Worm (Caenorhabditis elegans) whole organism, L2 larva: Measurements from ENCODE around the gene C14B9.8.
A peak's percentile ranks its signal among the peaks of the same experiment; 100 is the strongest.

Source experiments
- C34F6.9 ChIP-seq: fragments of 150-350 bp; optimal IDR thresholded peaks from 2 replicates; lab custom pipeline; 2014; ENCODE audit warnings: missing biosample characterization, missing genetic modification characterization
- F13H6.1 ChIP-seq: sonication (generic microtip); optimal IDR thresholded peaks from 2 replicates; lab custom pipeline; 2016; ENCODE audit warnings: missing genetic modification characterization, missing compliant biosample characterization
- R02D3.7 ChIP-seq: fragments of 150-350 bp; optimal IDR thresholded peaks from 2 replicates; lab custom pipeline; 2014; ENCODE audit warnings: missing biosample characterization, missing genetic modification characterization
- ZK546.5 ChIP-seq: sonication (generic microtip); optimal IDR thresholded peaks from 2 replicates; lab custom pipeline; 2017; ENCODE audit warnings: missing biosample characterization, missing genetic modification characterization
- alr-1 ChIP-seq: fragments of 150-350 bp; optimal IDR thresholded peaks from 2 replicates; lab custom pipeline; 2014; ENCODE audit warnings: missing biosample characterization, missing genetic modification characterization
- aly-2 ChIP-seq: fragments of 150-350 bp; optimal IDR thresholded peaks from 2 replicates; lab custom pipeline; 2014; ENCODE audit warnings: missing biosample characterization, missing genetic modification characterization
- ama-1 ChIP-seq: fragments of 150-350 bp; optimal IDR thresholded peaks from 2 replicates; lab custom pipeline; 2018; ENCODE audit warnings: inconsistent platforms
- blmp-1 ChIP-seq: sonication (generic microtip); optimal IDR thresholded peaks from 2 replicates; lab custom pipeline; 2017; ENCODE audit warnings: missing genetic modification characterization, mild to moderate bottlenecking, missing compliant biosample characterization, antibody characterized with exemption, moderate library complexity; ENCODE audit not compliant: insufficient read depth
- ceh-16 ChIP-seq: fragments of 150-350 bp; optimal IDR thresholded peaks from 2 replicates; lab custom pipeline; 2014; ENCODE audit warnings: missing biosample characterization, missing genetic modification characterization
- ceh-82 ChIP-seq: fragments of 150-350 bp; optimal IDR thresholded peaks from 2 replicates; lab custom pipeline; 2014; ENCODE audit warnings: missing biosample characterization, missing genetic modification characterization
- crh-2 ChIP-seq: sonication (generic microtip); optimal IDR thresholded peaks from 2 replicates; lab custom pipeline; 2017; ENCODE audit warnings: missing biosample characterization, missing genetic modification characterization
- dmd-4 ChIP-seq: sonication (generic microtip); optimal IDR thresholded peaks from 2 replicates; lab custom pipeline; 2017; ENCODE audit warnings: missing biosample characterization, missing genetic modification characterization
- egl-27 ChIP-seq: sonication (generic microtip); optimal IDR thresholded peaks from 3 replicates; lab custom pipeline; 2017; ENCODE audit warnings: missing biosample characterization, missing genetic modification reagents, missing genetic modification characterization
- elt-1 ChIP-seq: fragments of 150-350 bp; optimal IDR thresholded peaks from 2 replicates; lab custom pipeline; 2014; ENCODE audit warnings: missing biosample characterization, missing genetic modification characterization
- fos-1 ChIP-seq: fragments of 150-350 bp; optimal IDR thresholded peaks from 2 replicates; lab custom pipeline; 2014; ENCODE audit warnings: missing biosample characterization, missing genetic modification characterization
- gmeb-1 ChIP-seq: fragments of 150-350 bp; optimal IDR thresholded peaks from 2 replicates; lab custom pipeline; 2014; ENCODE audit warnings: missing biosample characterization, missing genetic modification characterization
- lin-11 ChIP-seq: fragments of 150-350 bp; sonication (generic microtip); optimal IDR thresholded peaks from 2 replicates; lab custom pipeline; 2014; ENCODE audit warnings: missing biosample characterization, missing genetic modification characterization, inconsistent platforms, mixed read lengths
- lin-13 ChIP-seq: fragments of 150-350 bp; optimal IDR thresholded peaks from 2 replicates; lab custom pipeline; 2014; ENCODE audit warnings: missing biosample characterization, missing genetic modification reagents, missing genetic modification characterization
- lin-39 ChIP-seq: fragments of 150-350 bp; optimal IDR thresholded peaks from 2 replicates; lab custom pipeline; 2014; ENCODE audit warnings: missing biosample characterization, missing genetic modification reagents, missing genetic modification characterization
- lsy-2 ChIP-seq, 2 experiments: fragments of 150-350 bp in 1 of 2; sonication (generic microtip) in 1 of 2; optimal IDR thresholded peaks; 2 replicates each; lab custom pipeline; 2014 to 2017; ENCODE audit warnings: missing biosample characterization in 2 of 2, missing genetic modification characterization in 2 of 2
- mab-5 ChIP-seq: fragments of 150-350 bp; optimal IDR thresholded peaks from 2 replicates; lab custom pipeline; 2014; ENCODE audit warnings: missing biosample characterization, missing genetic modification characterization
- mbf-1 ChIP-seq: sonication (generic microtip); optimal IDR thresholded peaks from 2 replicates; lab custom pipeline; 2017; ENCODE audit warnings: missing biosample characterization, missing genetic modification characterization
- mdl-1 ChIP-seq, 2 experiments: fragments of 150-350 bp in 1 of 2; sonication (generic microtip) in 1 of 2; optimal IDR thresholded peaks; 2 replicates each; lab custom pipeline; 2017; ENCODE audit warnings: missing biosample characterization in 2 of 2, missing genetic modification characterization in 2 of 2
- nhr-10 ChIP-seq: sonication (generic microtip); optimal IDR thresholded peaks from 2 replicates; lab custom pipeline; 2017; ENCODE audit warnings: missing biosample characterization, missing genetic modification characterization
- nhr-11 ChIP-seq: fragments of 150-350 bp; optimal IDR thresholded peaks from 2 replicates; lab custom pipeline; 2014; ENCODE audit warnings: missing biosample characterization, missing genetic modification characterization
- nhr-12 ChIP-seq: fragments of 150-350 bp; optimal IDR thresholded peaks from 2 replicates; lab custom pipeline; 2014; ENCODE audit warnings: missing biosample characterization, missing genetic modification characterization
- nhr-129 ChIP-seq: fragments of 150-350 bp; optimal IDR thresholded peaks from 2 replicates; lab custom pipeline; 2014; ENCODE audit warnings: missing biosample characterization, missing genetic modification characterization
- nhr-21 ChIP-seq: fragments of 150-350 bp; optimal IDR thresholded peaks from 2 replicates; lab custom pipeline; 2014; ENCODE audit warnings: missing biosample characterization, missing genetic modification characterization
- nhr-23 ChIP-seq: fragments of 150-350 bp; optimal IDR thresholded peaks from 2 replicates; lab custom pipeline; 2014; ENCODE audit warnings: missing biosample characterization, missing genetic modification reagents, missing genetic modification characterization
- nhr-237 ChIP-seq: fragments of 150-350 bp; optimal IDR thresholded peaks from 2 replicates; lab custom pipeline; 2014; ENCODE audit warnings: missing biosample characterization, missing genetic modification characterization
- nhr-25 ChIP-seq: fragments of 150-350 bp; sonication (generic microtip); optimal IDR thresholded peaks from 3 replicates; lab custom pipeline; 2014; ENCODE audit warnings: missing biosample characterization, missing genetic modification characterization
- nhr-77 ChIP-seq: fragments of 150-350 bp; optimal IDR thresholded peaks from 2 replicates; lab custom pipeline; 2014; ENCODE audit warnings: missing biosample characterization, missing genetic modification characterization
- sem-4 ChIP-seq: fragments of 150-350 bp; optimal IDR thresholded peaks from 2 replicates; lab custom pipeline; 2014; ENCODE audit warnings: missing biosample characterization, missing genetic modification reagents, missing genetic modification characterization
- sma-3 ChIP-seq: sonication (generic microtip); optimal IDR thresholded peaks from 2 replicates; lab custom pipeline; 2016; ENCODE audit warnings: missing genetic modification reagents, missing genetic modification characterization, missing compliant biosample characterization
- sma-9 ChIP-seq, 2 experiments: fragments of 150-350 bp in 1 of 2; sonication (generic microtip) in 1 of 2; optimal IDR thresholded peaks; 2 replicates each; lab custom pipeline; 2014 to 2016; ENCODE audit warnings: missing genetic modification characterization in 2 of 2, mild to moderate bottlenecking in 1 of 2, missing biosample characterization in 1 of 2, missing compliant biosample characterization in 1 of 2, missing genetic modification reagents in 1 of 2, moderate library complexity in 1 of 2
- snpc-4 ChIP-seq: fragments of 150-350 bp; optimal IDR thresholded peaks from 2 replicates; lab custom pipeline; 2014; ENCODE audit warnings: missing biosample characterization, missing genetic modification characterization
- unc-55 ChIP-seq: fragments of 150-350 bp; sonication (generic microtip); optimal IDR thresholded peaks from 3 replicates; lab custom pipeline; 2014; ENCODE audit warnings: missing biosample characterization, missing genetic modification reagents, missing genetic modification characterization
- unc-62 ChIP-seq: fragments of 150-350 bp; optimal IDR thresholded peaks from 2 replicates; lab custom pipeline; 2014; ENCODE audit warnings: missing biosample characterization, missing genetic modification reagents, missing genetic modification characterization
- zag-1 ChIP-seq: fragments of 150-350 bp; optimal IDR thresholded peaks from 2 replicates; lab custom pipeline; 2014; ENCODE audit warnings: missing biosample characterization, missing genetic modification characterization
- ztf-11 ChIP-seq: sonication (generic microtip); optimal IDR thresholded peaks from 2 replicates; lab custom pipeline; 2017; ENCODE audit warnings: missing biosample characterization, missing genetic modification characterization
- ztf-4 ChIP-seq: fragments of 150-350 bp; optimal IDR thresholded peaks from 2 replicates; lab custom pipeline; 2014; ENCODE audit warnings: missing biosample characterization, missing genetic modification characterization

The C14B9.8 gene

ce11 chrIII:8172609-8173133 lies 28.2 kb upstream of the C14B9.8 start:
- TF ChIP-seq sma-3 (GFP tag; lab: Kevin White, UChicago) (no peak), nhr-12 (tag; lab: Kevin White, UChicago) (no peak), nhr-129 (tag; lab: Kevin White, UChicago) (peak; percentile 12), snpc-4 (tag; lab: Kevin White, UChicago) (no peak), nhr-10 (tag; lab: Kevin White, UChicago) (no peak)

ce11 chrIII:8164771-8165170 lies 20.3 kb upstream of the C14B9.8 start:
- TF ChIP-seq zag-1 (tag; lab: Kevin White, UChicago): no peak
- TF ChIP-seq ZK546.5 (tag; lab: Kevin White, UChicago): no peak
- TF ChIP-seq R02D3.7 (tag; lab: Kevin White, UChicago): no peak
- no peak for TF ChIP-seq fos-1 (tag; lab: Kevin White, UChicago)
- no peak for TF ChIP-seq alr-1 (tag; lab: Kevin White, UChicago)
- TF ChIP-seq mab-5 (tag; lab: Kevin White, UChicago): no peak
- no peak for TF ChIP-seq crh-2 (tag; lab: Kevin White, UChicago)
- no peak for TF ChIP-seq nhr-12 (tag; lab: Kevin White, UChicago)
- no peak for TF ChIP-seq egl-27 (tag; lab: Kevin White, UChicago)
- TF ChIP-seq blmp-1 (tag; lab: Kevin White, UChicago): no peak

- TF ChIP-seq nhr-25 (tag; lab: Kevin White, UChicago) (peak; percentile 91), sma-9 (GFP tag; optimal IDR thresholded peaks at IDR 0.05; lab: Kevin White, UChicago) (peak; percentile 88), sma-9 (tag; optimal IDR thresholded peaks at IDR 0.05; lab: Kevin White, UChicago) (no peak), ZK546.5 (tag; lab: Kevin White, UChicago) (peak; percentile 94), nhr-237 (tag; lab: Kevin White, UChicago) (no peak), unc-62 (GFP tag; lab: Kevin White, UChicago) (no peak), sma-3 (GFP tag; lab: Kevin White, UChicago) (peak; percentile 87), blmp-1 (tag; lab: Kevin White, UChicago) (peak; percentile 82), nhr-11 (tag; lab: Kevin White, UChicago) (no peak), C34F6.9 (tag; lab: Kevin White, UChicago) (peak; percentile 96), snpc-4 (tag; lab: Kevin White, UChicago) (no peak), zag-1 (tag; lab: Kevin White, UChicago) (peak; percentile 65), lin-11 (tag; lab: Kevin White, UChicago) (peak; percentile 94), sem-4 (tag; lab: Kevin White, UChicago) (peak; percentile 91), mab-5 (tag; lab: Kevin White, UChicago) (peak; percentile 79), ztf-4 (peak; percentile 78), lin-39 (no peak), ceh-16 (tag; lab: Kevin White, UChicago) (peak; percentile 85), lsy-2 (tag; optimal IDR thresholded peaks at IDR 0.05; lab: Kevin White, UChicago) (peak; percentile 96 to 99), fos-1 (tag; lab: Kevin White, UChicago) (peak; percentile 72), elt-1 (tag; lab: Kevin White, UChicago) (no peak), nhr-129 (tag; lab: Kevin White, UChicago) (peak; percentile 90), nhr-23 (tag; lab: Kevin White, UChicago) (no peak), ceh-82 (tag; lab: Kevin White, UChicago) (peak; percentile 30), mdl-1 (tag; optimal IDR thresholded peaks at IDR 0.05; lab: Kevin White, UChicago) (peak in 1 of 2 experiments; percentile 38), nhr-77 (no peak), F13H6.1 (tag; lab: Kevin White, UChicago) (peak; percentile 88), aly-2 (tag; lab: Kevin White, UChicago) (no peak), dmd-4 (tag; lab: Kevin White, UChicago) (no peak), unc-55 (GFP tag; lab: Kevin White, UChicago) (peak; percentile 97), mbf-1 (tag; lab: Kevin White, UChicago) (no peak), alr-1 (tag; lab: Kevin White, UChicago) (no peak), nhr-10 (tag; lab: Kevin White, UChicago) (peak; percentile 59), ama-1 (lab: Kevin White, UChicago) (peak; percentile 48), gmeb-1 (tag; lab: Kevin White, UChicago) (peak; percentile 88), ztf-11 (no peak), crh-2 (tag; lab: Kevin White, UChicago) (peak; percentile 95), lin-13 (GFP tag; lab: Kevin White, UChicago) (peak; percentile 91), egl-27 (tag; lab: Kevin White, UChicago) (peak; percentile 50), nhr-21 (tag; lab: Kevin White, UChicago) (peak; percentile 71)
- TF ChIP-seq, all 48 proteins: peak for 26
Observed at ce11 chrIII:8163788-8164423, 19.5 kb upstream of the C14B9.8 start, which contains the start of gene prp-8. TSS of gene prp-8 (plus strand) at chrIII:8164373.
